Worm (Caenorhabditis elegans) whole organism, L1 larva: ENCODE measurements around the gene T13H10.2.
A peak's percentile ranks its signal among the peaks of the same experiment; 100 is the strongest.

Experiments
- C16A3.4 ChIP-seq: fragments of 150-350 bp; optimal IDR thresholded peaks from 2 replicates; lab custom pipeline; 2014; ENCODE audit warnings: missing biosample characterization, missing genetic modification characterization
- C34B4.2 ChIP-seq: sonication (generic microtip); optimal IDR thresholded peaks from 2 replicates; lab custom pipeline; 2017; ENCODE audit warnings: mild to moderate bottlenecking, missing genetic modification characterization, missing compliant biosample characterization
- Y116A8C.19 ChIP-seq: sonication (generic microtip); optimal IDR thresholded peaks from 2 replicates; lab custom pipeline; 2016; ENCODE audit warnings: missing compliant biosample characterization, missing genetic modification characterization, borderline replicate concordance
- aha-1 ChIP-seq: fragments of 150-350 bp; optimal IDR thresholded peaks from 2 replicates; lab custom pipeline; 2014; ENCODE audit warnings: missing biosample characterization, missing genetic modification characterization
- alr-1 ChIP-seq: fragments of 200-800 bp; sonication (Bioruptor generic); optimal IDR thresholded peaks from 2 replicates; lab custom pipeline; 2018; ENCODE audit warnings: borderline replicate concordance, mild to moderate bottlenecking, missing genetic modification characterization, missing compliant biosample characterization
- ceh-63 ChIP-seq: fragments of 200-800 bp; sonication (Bioruptor generic); optimal IDR thresholded peaks from 2 replicates; lab custom pipeline; 2018; ENCODE audit warnings: mild to moderate bottlenecking, missing genetic modification characterization, missing compliant biosample characterization
- ceh-8 ChIP-seq: fragments of 200-800 bp; sonication (Bioruptor generic); optimal IDR thresholded peaks from 2 replicates; lab custom pipeline; 2018; ENCODE audit warnings: mild to moderate bottlenecking, missing genetic modification characterization, moderate library complexity, missing compliant biosample characterization
- ceh-82 ChIP-seq, 3 experiments: fragments of 150-350 bp in 1 of 3; sonication (generic microtip) in 2 of 3; optimal IDR thresholded peaks; 2 replicates each; lab custom pipeline; 2014 to 2017; ENCODE audit warnings: missing biosample characterization in 3 of 3, missing genetic modification characterization in 3 of 3
- ceh-88 ChIP-seq: fragments of 200-800 bp; sonication (Bioruptor generic); IDR thresholded peaks from 2 replicates; pipeline ENCODE4 v1.3.6; 2022; ENCODE audit warnings: missing genetic modification characterization, missing compliant biosample characterization
- ces-1 ChIP-seq: fragments of 150-350 bp; optimal IDR thresholded peaks from 2 replicates; lab custom pipeline; 2014; ENCODE audit warnings: missing biosample characterization, missing genetic modification reagents, missing genetic modification characterization
- dsc-1 ChIP-seq: sonication (generic microtip); optimal IDR thresholded peaks from 2 replicates; lab custom pipeline; 2016; ENCODE audit warnings: mild to moderate bottlenecking, missing genetic modification characterization, missing compliant biosample characterization
- efl-1 ChIP-seq, 4 experiments: fragments of 150-350 bp; optimal IDR thresholded peaks in 3 of 4; peaks in 1 of 4; 1 replicate in 1 of 4; 2 replicates in 3 of 4; lab custom pipeline; 2014; ENCODE audit warnings: missing biosample characterization in 2 of 4, missing genetic modification characterization in 2 of 4, missing genetic modification reagents in 2 of 4
- efl-3 ChIP-seq: fragments of 200-800 bp; sonication (Bioruptor generic); optimal IDR thresholded peaks from 2 replicates; lab custom pipeline; 2018; ENCODE audit warnings: mild to moderate bottlenecking, missing genetic modification characterization, missing compliant biosample characterization
- egl-13 ChIP-seq: sonication (generic microtip); optimal IDR thresholded peaks from 2 replicates; lab custom pipeline; 2016; ENCODE audit warnings: missing genotype, missing genetic modification reagents, missing genetic modification characterization, missing compliant biosample characterization
- elt-2 ChIP-seq: sonication (generic microtip); optimal IDR thresholded peaks from 2 replicates; lab custom pipeline; 2016; ENCODE audit warnings: missing genetic modification characterization, mild to moderate bottlenecking, inconsistent platforms, missing compliant biosample characterization, missing genetic modification reagents
- ets-5 ChIP-seq: fragments of 200-800 bp; sonication (Bioruptor generic); IDR thresholded peaks from 2 replicates; pipeline ENCODE4 v1.3.6; 2022; ENCODE audit warnings: missing genetic modification characterization, missing compliant biosample characterization
- fkh-10 ChIP-seq: sonication (generic microtip); optimal IDR thresholded peaks from 2 replicates; lab custom pipeline; 2017; ENCODE audit warnings: missing biosample characterization, missing genetic modification reagents, missing genetic modification characterization
- fkh-8 ChIP-seq: sonication (generic microtip); optimal IDR thresholded peaks from 2 replicates; lab custom pipeline; 2016; ENCODE audit warnings: mild to moderate bottlenecking, missing genetic modification characterization, missing compliant biosample characterization
- hlh-4 ChIP-seq: sonication (generic microtip); optimal IDR thresholded peaks from 2 replicates; lab custom pipeline; 2016; ENCODE audit warnings: mild to moderate bottlenecking, missing genetic modification characterization, missing compliant biosample characterization
- isw-1 ChIP-seq: fragments of 200-800 bp; sonication (Bioruptor generic); IDR thresholded peaks from 2 replicates; pipeline ENCODE4 v1.3.6; 2022; ENCODE audit warnings: missing genetic modification characterization, missing compliant biosample characterization
- lin-13 ChIP-seq: fragments of 150-350 bp; optimal IDR thresholded peaks from 2 replicates; lab custom pipeline; 2014; ENCODE audit warnings: missing biosample characterization, missing genetic modification reagents, missing genetic modification characterization
- lin-15B ChIP-seq: fragments of 150-350 bp; sonication (generic microtip); optimal IDR thresholded peaks from 3 replicates; lab custom pipeline; 2014; ENCODE audit warnings: missing biosample characterization, missing genetic modification characterization
- lin-35 ChIP-seq, 2 experiments: fragments of 150-350 bp; optimal IDR thresholded peaks; 2 replicates each; lab custom pipeline; 2014; ENCODE audit warnings: missing biosample characterization in 2 of 2, missing genetic modification characterization in 2 of 2, missing genetic modification reagents in 2 of 2
- lin-39 ChIP-seq: fragments of 150-350 bp; optimal IDR thresholded peaks from 2 replicates; lab custom pipeline; 2014; ENCODE audit warnings: missing biosample characterization, missing genetic modification reagents, missing genetic modification characterization
- lsy-2 ChIP-seq, 2 experiments: fragments of 150-350 bp; optimal IDR thresholded peaks; 2 replicates each; lab custom pipeline; 2014; ENCODE audit warnings: missing biosample characterization in 2 of 2, missing genetic modification characterization in 2 of 2
- mdl-1 ChIP-seq, 2 experiments: fragments of 150-350 bp; optimal IDR thresholded peaks; 2 replicates each; lab custom pipeline; 2014 to 2017; ENCODE audit warnings: missing biosample characterization in 2 of 2, missing genetic modification characterization in 2 of 2, inconsistent platforms in 1 of 2
- mef-2 ChIP-seq: fragments of 150-350 bp; optimal IDR thresholded peaks from 2 replicates; lab custom pipeline; 2014; ENCODE audit warnings: missing biosample characterization, missing genetic modification characterization
- mep-1 ChIP-seq: fragments of 150-350 bp; optimal IDR thresholded peaks from 2 replicates; lab custom pipeline; 2014; ENCODE audit warnings: missing biosample characterization, missing genetic modification characterization
- nhr-11 ChIP-seq: fragments of 150-350 bp; optimal IDR thresholded peaks from 2 replicates; lab custom pipeline; 2014; ENCODE audit warnings: missing biosample characterization, missing genetic modification characterization
- nhr-12 ChIP-seq: sonication (generic microtip); optimal IDR thresholded peaks from 2 replicates; lab custom pipeline; 2017; ENCODE audit warnings: missing biosample characterization, missing genetic modification characterization
- nhr-19 ChIP-seq: fragments of 200-800 bp; sonication (Bioruptor generic); conservative IDR thresholded peaks from 2 replicates; pipeline ENCODE4 v1.3.6; 2022; ENCODE audit warnings: missing genetic modification characterization, missing compliant biosample characterization
- nhr-28 ChIP-seq: fragments of 150-350 bp; optimal IDR thresholded peaks from 2 replicates; lab custom pipeline; 2014; ENCODE audit warnings: missing biosample characterization, missing genetic modification characterization
- nhr-71 ChIP-seq: sonication (generic microtip); optimal IDR thresholded peaks from 2 replicates; lab custom pipeline; 2016; ENCODE audit warnings: mild to moderate bottlenecking, missing genetic modification characterization, moderate library complexity, missing compliant biosample characterization
- nhr-77 ChIP-seq: fragments of 150-350 bp; optimal IDR thresholded peaks from 2 replicates; lab custom pipeline; 2014; ENCODE audit warnings: missing biosample characterization, missing genetic modification characterization
- nhr-85 ChIP-seq: sonication (generic microtip); peaks from one replicate; lab custom pipeline; 2016; ENCODE audit warnings: missing genetic modification characterization, inconsistent platforms, missing compliant biosample characterization
- nhr-90 ChIP-seq: sonication (generic microtip); optimal IDR thresholded peaks from 2 replicates; lab custom pipeline; 2016; ENCODE audit warnings: mild to moderate bottlenecking, missing genetic modification characterization, missing compliant biosample characterization; ENCODE audit not compliant: poor library complexity
- pag-3 ChIP-seq: sonication (generic microtip); optimal IDR thresholded peaks from 2 replicates; lab custom pipeline; 2017; ENCODE audit warnings: missing genetic modification characterization, mild to moderate bottlenecking, missing compliant biosample characterization, antibody characterized with exemption, borderline replicate concordance; ENCODE audit not compliant: insufficient read depth
- rnt-1 ChIP-seq: sonication (generic microtip); optimal IDR thresholded peaks from 2 replicates; lab custom pipeline; 2016; ENCODE audit warnings: mild to moderate bottlenecking, missing genetic modification characterization, moderate library complexity, missing compliant biosample characterization
- skn-1 ChIP-seq: fragments of 150-350 bp; optimal IDR thresholded peaks from 2 replicates; lab custom pipeline; 2014; ENCODE audit warnings: missing biosample characterization, missing genetic modification characterization
- sptf-1 ChIP-seq: fragments of 150-350 bp; optimal IDR thresholded peaks from 2 replicates; lab custom pipeline; 2014; ENCODE audit warnings: missing biosample characterization, missing genetic modification characterization
- sup-37 ChIP-seq: fragments of 200-800 bp; sonication (Bioruptor generic); optimal IDR thresholded peaks from 2 replicates; lab custom pipeline; 2018; ENCODE audit warnings: mild to moderate bottlenecking, missing genetic modification characterization, missing compliant biosample characterization
- tbx-2 ChIP-seq: sonication (generic microtip); optimal IDR thresholded peaks from 2 replicates; lab custom pipeline; 2016; ENCODE audit warnings: missing genetic modification characterization, missing compliant biosample characterization
- unc-30 ChIP-seq: sonication (generic microtip); optimal IDR thresholded peaks from 2 replicates; lab custom pipeline; 2017; ENCODE audit warnings: missing biosample characterization, missing genetic modification characterization
- xbp-1 ChIP-seq: sonication (generic microtip); optimal IDR thresholded peaks from 2 replicates; lab custom pipeline; 2016; ENCODE audit warnings: missing genetic modification characterization, missing compliant biosample characterization
- zip-4 ChIP-seq: fragments of 200-800 bp; sonication (Bioruptor generic); optimal IDR thresholded peaks from 2 replicates; lab custom pipeline; 2018; ENCODE audit warnings: mild to moderate bottlenecking, missing genetic modification characterization, moderate library complexity, missing compliant biosample characterization
- ztf-4 ChIP-seq: fragments of 150-350 bp; optimal IDR thresholded peaks from 2 replicates; lab custom pipeline; 2014; ENCODE audit warnings: missing biosample characterization, missing genetic modification characterization

Gene T13H10.2

ce11 chrIV:9998487-9999218 is 34.6 kb downstream of the T13H10.2 start, which contains the start of gene pyp-1 (continued):
- TF ChIP-seq skn-1, result no peak
- no peak for TF ChIP-seq fkh-8 (tag; lab: Kevin White, UChicago)
- TF ChIP-seq lin-39 (tag; lab: Kevin White, UChicago), result no peak
- no peak for TF ChIP-seq zip-4 (GFP tag; lab: Kevin White, UChicago)
- peak; percentile 45 for TF ChIP-seq nhr-71 (tag; lab: Kevin White, UChicago)
- no peak for TF ChIP-seq nhr-77 (tag; lab: Kevin White, UChicago)
- no peak for TF ChIP-seq ces-1 (GFP tag; lab: Kevin White, UChicago)
- no peak for TF ChIP-seq efl-3 (GFP tag; lab: Kevin White, UChicago)
- no peak for TF ChIP-seq Y116A8C.19 (tag; lab: Kevin White, UChicago)
- TF ChIP-seq elt-2, result peak; percentile 20
- no peak for TF ChIP-seq nhr-11 (tag; lab: Kevin White, UChicago)
- TF ChIP-seq mef-2, result no peak

DNA sequence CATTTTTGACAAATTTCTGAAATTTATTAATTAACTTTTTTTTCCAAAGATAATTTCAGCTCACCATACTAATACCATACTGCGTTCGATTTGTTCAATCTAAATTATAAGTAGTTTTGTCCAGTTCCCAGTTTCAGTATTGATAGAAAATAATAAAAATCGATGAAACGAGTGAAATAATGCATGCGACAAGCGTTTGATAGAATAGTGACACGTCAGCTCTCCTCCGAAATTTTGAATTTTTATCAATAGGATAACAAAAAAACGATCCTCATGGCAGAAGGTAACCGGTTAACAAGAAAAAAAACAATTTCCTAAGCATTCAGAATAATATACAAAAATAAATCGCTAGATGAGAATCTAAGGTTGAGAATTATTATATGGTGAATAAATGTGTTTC is 37.7 kb downstream of the T13H10.2 start, which contains the start of gene C47E12.3:
Gene C47E12.3 (minus strand): TSS at position 101 of the 400 bp plus-strand sequence.
- TF ChIP-seq C34B4.2 (tag; lab: Kevin White, UChicago) (no peak), lin-35 (GFP tag; optimal IDR thresholded peaks at IDR 0.05; lab: Kevin White, UChicago) (no peak), efl-1 (optimal IDR thresholded peaks at IDR 0.05; lab: Kevin White, UChicago) (no peak), efl-1 (GFP tag; optimal IDR thresholded peaks at IDR 0.05 in 1 of 2; lab: Kevin White, UChicago) (no peak), C16A3.4 (tag; lab: Kevin White, UChicago) (no peak), dsc-1 (tag; lab: Kevin White, UChicago) (no peak), unc-30 (tag; lab: Kevin White, UChicago) (no peak), tbx-2 (tag; lab: Kevin White, UChicago) (no peak), ces-1 (GFP tag; lab: Kevin White, UChicago) (no peak), xbp-1 (tag; lab: Kevin White, UChicago) (no peak), isw-1 (GFP tag; lab: Robert Waterston, UW) (no peak), rnt-1 (no peak), ceh-88 (GFP tag; lab: Robert Waterston, UW) (no peak), lin-39 (tag; lab: Kevin White, UChicago) (no peak), mep-1 (tag; lab: Kevin White, UChicago) (no peak), ceh-8 (GFP tag; lab: Kevin White, UChicago) (no peak), nhr-71 (tag; lab: Kevin White, UChicago) (no peak), alr-1 (tag; lab: Kevin White, UChicago) (no peak), ceh-63 (GFP tag; lab: Kevin White, UChicago) (no peak), lin-15B (tag; lab: Kevin White, UChicago) (no peak)

- TF ChIP-seq sup-37 (no peak), fkh-10 (no peak), lsy-2 (tag; optimal IDR thresholded peaks at IDR 0.05; lab: Kevin White, UChicago) (peak; percentile 81 to 96), lin-13 (no peak), egl-13 (tag; lab: Kevin White, UChicago) (no peak), mdl-1 (tag; optimal IDR thresholded peaks at IDR 0.05; lab: Kevin White, UChicago) (peak in 1 of 2 experiments; percentile 12), skn-1 (peak; percentile 82), nhr-28 (no peak), alr-1 (tag; lab: Kevin White, UChicago) (no peak), ztf-4 (tag; lab: Kevin White, UChicago) (no peak), ceh-88 (GFP tag; lab: Robert Waterston, UW) (no peak), nhr-19 (GFP tag; lab: Robert Waterston, UW) (no peak), pag-3 (tag; lab: Kevin White, UChicago) (no peak), ets-5 (GFP tag; lab: Robert Waterston, UW) (no peak), elt-2 (no peak), nhr-90 (tag; lab: Kevin White, UChicago) (no peak), hlh-4 (tag; lab: Kevin White, UChicago) (no peak), nhr-12 (tag; lab: Kevin White, UChicago) (no peak), nhr-85 (tag; lab: Kevin White, UChicago) (no peak), rnt-1 (no peak), lin-35 (GFP tag; optimal IDR thresholded peaks at IDR 0.05; lab: Kevin White, UChicago) (peak; percentile 31 to 47), dsc-1 (tag; lab: Kevin White, UChicago) (no peak), C16A3.4 (tag; lab: Kevin White, UChicago) (no peak), sptf-1 (tag; lab: Kevin White, UChicago) (no peak), aha-1 (tag; lab: Kevin White, UChicago) (no peak), ceh-82 (tag; optimal IDR thresholded peaks at IDR 0.05; lab: Kevin White, UChicago) (peak in 1 of 3 experiments; percentile 24)
These were observed 39.3 kb downstream of the T13H10.2 start, which contains the start of the genes C47E12.2 and sars-1 for ce11 chrIV:10003372-10003771. Gene C47E12.2 (minus strand): TSS chrIV:10003502. Gene sars-1 (plus strand): TSS chrIV:10003726.
